Fruit fly (Drosophila melanogaster): Measurements from ENCODE around the gene Ssb-c31a.
A peak's percentile ranks its signal among the peaks of the same experiment; 100 is the strongest.

Ssb-c31a gene

DNA sequence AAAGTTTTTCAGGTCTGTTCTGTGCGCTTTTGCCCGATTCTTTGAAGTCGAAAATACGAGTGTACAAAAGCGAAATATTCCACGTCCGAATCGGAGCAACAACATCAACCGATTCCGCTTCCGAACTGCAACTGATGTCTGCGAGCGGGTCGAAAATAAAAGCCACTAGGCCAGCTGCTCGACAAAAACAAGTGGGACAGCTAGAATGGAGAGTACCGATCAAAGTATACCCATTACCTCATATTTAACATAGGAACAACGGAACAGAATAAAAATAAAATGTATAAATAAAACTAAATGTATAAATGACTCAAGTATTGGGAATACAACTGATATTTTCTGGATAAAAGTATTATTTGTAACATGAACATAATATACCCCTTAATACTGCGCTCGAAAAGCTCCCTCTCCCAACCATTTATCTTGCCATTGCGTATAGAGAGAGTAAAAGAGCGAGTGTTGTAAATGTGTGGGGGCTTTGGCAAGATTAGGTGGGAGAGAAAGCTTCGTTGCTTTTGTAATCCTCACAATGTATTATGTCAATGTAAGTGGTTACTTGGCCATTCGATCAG, 6.1 kb upstream of the Ssb-c31a start, which contains the start of gene SLC5A11 (continued):
- TF ChIP-seq usp (GFP tag; optimal IDR thresholded peaks at IDR 0.05) (no peak), CG17385 (GFP tag; optimal IDR thresholded peaks at IDR 0.05) (peak; percentile 93), cad (GFP tag; optimal IDR thresholded peaks at IDR 0.05) (no peak), sna (GFP tag; IDR thresholded peaks at IDR 0.05; ENCODE audit: partially characterized antibody) (no peak), nmo (GFP tag; optimal IDR thresholded peaks at IDR 0.05) (peak; percentile 100), kah (GFP tag; optimal IDR thresholded peaks at IDR 0.05) (peak; percentile 89), Ada2b (GFP tag; IDR thresholded peaks at IDR 0.05) (peak; percentile 79), Max (GFP tag; optimal IDR thresholded peaks at IDR 0.05) (peak; percentile 100), lola (GFP tag; optimal IDR thresholded peaks at IDR 0.05) (peak in 1 of 3 experiments; percentile 97), CG18476 (GFP tag; optimal IDR thresholded peaks at IDR 0.05) (peak; percentile 99), stwl (tag; optimal IDR thresholded peaks at IDR 0.05) (no peak), CG9876 (GFP tag; optimal IDR thresholded peaks at IDR 0.05) (peak; percentile 54), Mrtf (GFP tag; IDR thresholded peaks at IDR 0.05) (peak; percentile 94), CG11093 (GFP tag; IDR thresholded peaks at IDR 0.05) (peak; percentile 93), CG9817 (tag; optimal IDR thresholded peaks at IDR 0.05) (peak; percentile 82), HHEX (GFP tag; optimal IDR thresholded peaks at IDR 0.05) (peak; percentile 97), HLHmδ (GFP tag; optimal IDR thresholded peaks at IDR 0.05) (no peak), inv (GFP tag; IDR thresholded peaks at IDR 0.05; ENCODE audit: partially characterized antibody) (no peak), CG3163 (GFP tag; optimal IDR thresholded peaks at IDR 0.05) (peak; percentile 46), en (GFP tag; optimal IDR thresholded peaks at IDR 0.05) (no peak), CG12391 (tag; optimal IDR thresholded peaks at IDR 0.05) (peak; percentile 98), CG12104 (GFP tag; optimal IDR thresholded peaks at IDR 0.05) (peak; percentile 100), D (optimal IDR thresholded peaks at IDR 0.05) (no peak), D (GFP tag; optimal IDR thresholded peaks at IDR 0.05) (peak; percentile 98), Xrp1 (GFP tag; IDR thresholded peaks at IDR 0.05) (peak; percentile 97), CG12219 (GFP tag; optimal IDR thresholded peaks at IDR 0.05) (peak; percentile 93), emc (GFP tag; optimal IDR thresholded peaks at IDR 0.05) (peak; percentile 98), CG31441 (GFP tag; IDR thresholded peaks at IDR 0.05) (peak; percentile 94; the same call in 1 of the 2 replicates), Dref (GFP tag; IDR thresholded peaks at IDR 0.05) (peak; percentile 29), h (optimal IDR thresholded peaks at IDR 0.05) (no peak), CG10366 (GFP tag; IDR thresholded peaks at IDR 0.05) (peak; percentile 79), CG17328 (GFP tag; IDR thresholded peaks at IDR 0.05) (peak; percentile 95), Sox100B (GFP tag; optimal IDR thresholded peaks at IDR 0.05) (peak; percentile 99), CG3995 (GFP tag; optimal IDR thresholded peaks at IDR 0.05) (peak; percentile 54), fu2 (GFP tag; optimal IDR thresholded peaks at IDR 0.05) (peak; percentile 68), tgo (GFP tag; IDR thresholded peaks at IDR 0.05) (peak; percentile 98), CG9215 (GFP tag; IDR thresholded peaks at IDR 0.05) (peak; percentile 93), repo (GFP tag; optimal IDR thresholded peaks at IDR 0.05) (peak; percentile 96), NFAT (GFP tag; IDR thresholded peaks at IDR 0.05) (peak; percentile 91), ftz-f1 (GFP tag; optimal IDR thresholded peaks at IDR 0.05) (no peak), unc-4 (GFP tag; IDR thresholded peaks at IDR 0.05; ENCODE audit: partially characterized antibody) (no peak), CG16863 (GFP tag; optimal IDR thresholded peaks at IDR 0.05) (peak; percentile 65), CG7357 (GFP tag; IDR thresholded peaks at IDR 0.05) (peak; percentile 91), CG13123 (GFP tag; optimal IDR thresholded peaks at IDR 0.05) (peak; percentile 87), ATbp (GFP tag; optimal IDR thresholded peaks at IDR 0.05) (peak; percentile 95), CG17829 (tag; optimal IDR thresholded peaks at IDR 0.05) (peak; percentile 97), CG8281 (tag; optimal IDR thresholded peaks at IDR 0.05) (peak; percentile 85), BEAF-32 (GFP tag; optimal IDR thresholded peaks at IDR 0.05) (peak; percentile 47), CG14050 (GFP tag; IDR thresholded peaks at IDR 0.05) (peak; percentile 85), ase (GFP tag; IDR thresholded peaks at IDR 0.05) (peak; percentile 95), fd64A (GFP tag; optimal IDR thresholded peaks at IDR 0.05) (peak; percentile 87)

All from whole organism, embryonic.